Fruit fly (Drosophila melanogaster): Measurements from ENCODE around the gene CG1677.
A peak's percentile ranks its signal among the peaks of the same experiment; 100 is the strongest.

The CG1677 gene

dm6 chrX:7336962-7337844, 68.4 kb downstream of the CG1677 start, which contains the start of gene CBP (continued):
- TF ChIP-seq amos (GFP tag; IDR thresholded peaks at IDR 0.05; ENCODE audit: partially characterized antibody) (no peak), Tbp (GFP tag; optimal IDR thresholded peaks at IDR 0.05) (no peak), Scr (GFP tag; IDR thresholded peaks at IDR 0.05; ENCODE audit: partially characterized antibody) (no peak), CrebB (tag; optimal IDR thresholded peaks at IDR 0.05) (peak; percentile 97), Dref (GFP tag; IDR thresholded peaks at IDR 0.05) (no peak), hkb (optimal IDR thresholded peaks at IDR 0.05) (no peak), hkb (GFP tag; IDR thresholded peaks at IDR 0.05) (peak; percentile 98), CG4854 (GFP tag; optimal IDR thresholded peaks at IDR 0.05) (peak; percentile 95), phol (tag; optimal IDR thresholded peaks at IDR 0.05) (peak; percentile 98), wdn (GFP tag; IDR thresholded peaks at IDR 0.05) (peak; percentile 91), C15 (GFP tag; IDR thresholded peaks at IDR 0.05) (peak; percentile 81; the same call in 2 of the 3 replicates), CG12071 (GFP tag; optimal IDR thresholded peaks at IDR 0.05) (peak; percentile 98), Hr3 (GFP tag; optimal IDR thresholded peaks at IDR 0.05) (peak; percentile 96), Ptx1 (GFP tag; IDR thresholded peaks at IDR 0.05) (peak; percentile 97), ewg (GFP tag; optimal IDR thresholded peaks at IDR 0.05) (peak; percentile 96), sob (GFP tag; IDR thresholded peaks at IDR 0.05) (peak; percentile 93), odd (GFP tag; optimal IDR thresholded peaks at IDR 0.05) (peak; percentile 97), Atf-2 (GFP tag; optimal IDR thresholded peaks at IDR 0.05) (peak; percentile 97), sr (GFP tag; IDR thresholded peaks at IDR 0.05) (peak; percentile 91; the same call in 2 of the 3 replicates), Nf-YC (tag; optimal IDR thresholded peaks at IDR 0.05) (peak; percentile 87), croc (GFP tag; conservative IDR thresholded peaks at IDR 0.05) (peak; percentile 97), CG12299 (tag; optimal IDR thresholded peaks at IDR 0.05) (peak; percentile 97), dysf (GFP tag; IDR thresholded peaks at IDR 0.05) (peak; percentile 97), CG7556 (GFP tag; optimal IDR thresholded peaks at IDR 0.05) (peak; percentile 98), CG6272 (GFP tag; IDR thresholded peaks at IDR 0.05) (peak; percentile 88), Dip2 (GFP tag; IDR thresholded peaks at IDR 0.05) (peak; percentile 35; the same call in 1 of the 2 replicates), en (GFP tag; optimal IDR thresholded peaks at IDR 0.05) (peak; percentile 97), D (optimal IDR thresholded peaks at IDR 0.05) (no peak), D (GFP tag; optimal IDR thresholded peaks at IDR 0.05) (peak; percentile 99), ind (GFP tag; optimal IDR thresholded peaks at IDR 0.05) (peak; percentile 97), YL-1 (GFP tag; optimal IDR thresholded peaks at IDR 0.05) (peak; percentile 96), CG7987 (GFP tag; optimal IDR thresholded peaks at IDR 0.05) (peak; percentile 94), Spps (tag; optimal IDR thresholded peaks at IDR 0.05) (peak; percentile 99), PHDP (tag; optimal IDR thresholded peaks at IDR 0.05) (peak; percentile 98), MESR4 (GFP tag; optimal IDR thresholded peaks at IDR 0.05) (peak; percentile 81), gce (GFP tag; IDR thresholded peaks at IDR 0.05) (peak; percentile 95), Optix (GFP tag; IDR thresholded peaks at IDR 0.05) (peak; percentile 97), CG3163 (GFP tag; optimal IDR thresholded peaks at IDR 0.05) (peak; percentile 88), CG7928 (GFP tag; optimal IDR thresholded peaks at IDR 0.05) (peak; percentile 74), H15 (GFP tag; IDR thresholded peaks at IDR 0.05) (peak; percentile 94), lov (optimal IDR thresholded peaks at IDR 0.05) (no peak), lov (GFP tag; IDR thresholded peaks at IDR 0.05) (peak; percentile 94), CG31388 (GFP tag; optimal IDR thresholded peaks at IDR 0.05) (peak; percentile 95), CG2889 (GFP tag; IDR thresholded peaks at IDR 0.05) (peak; percentile 91), lbe (GFP tag; optimal IDR thresholded peaks at IDR 0.05) (peak; percentile 83), row (GFP tag; IDR thresholded peaks at IDR 0.05) (peak; percentile 95), Gug (GFP tag; IDR thresholded peaks at IDR 0.05) (peak; percentile 93), CG10959 (GFP tag; IDR thresholded peaks at IDR 0.05) (peak; percentile 96), abd-A (tag; optimal IDR thresholded peaks at IDR 0.05) (peak; percentile 81), CG7745 (tag; optimal IDR thresholded peaks at IDR 0.05) (peak; percentile 79)

Data from whole organism, embryonic.